Fruit fly (Drosophila melanogaster): ENCODE results near the gene Ho.

dm6 chr3R:11648356-11649355, 30.9 kb upstream of the Ho start:
- TF ChIP-seq CG8478 (optimal IDR thresholded peaks at IDR 0.05) (no peak), CTCF (optimal IDR thresholded peaks at IDR 0.05) (no peak)
